Worm (Caenorhabditis elegans) whole organism, L4 larva: ENCODE measurements around the gene R09E10.6.
A peak's percentile ranks its signal among the peaks of the same experiment; 100 is the strongest.

Experiments used
- F49E8.2 ChIP-seq: sonication (generic microtip); optimal IDR thresholded peaks from 2 replicates; lab custom pipeline; 2016; ENCODE audit warnings: missing compliant biosample characterization, mild to moderate bottlenecking, missing genetic modification characterization, borderline replicate concordance
- T20F7.1 ChIP-seq: fragments of 200-800 bp; sonication (Bioruptor generic); optimal IDR thresholded peaks from 2 replicates; lab custom pipeline; 2018; ENCODE audit warnings: mild to moderate bottlenecking, missing genetic modification characterization, missing compliant biosample characterization
- ZK337.2 ChIP-seq: fragments of 200-800 bp; sonication (Bioruptor generic); IDR thresholded peaks from 2 replicates; pipeline ENCODE4 v1.3.6; 2022; ENCODE audit warnings: missing genetic modification reagents, missing genetic modification characterization, missing compliant biosample characterization
- ZK546.5 ChIP-seq, 2 experiments: sonication (generic microtip); optimal IDR thresholded peaks; 2 replicates each; lab custom pipeline; 2017; ENCODE audit warnings: missing biosample characterization in 2 of 2, missing genetic modification characterization in 2 of 2
- ceh-20 ChIP-seq: fragments of 200-800 bp; sonication (Bioruptor generic); IDR thresholded peaks from 2 replicates; pipeline ENCODE4 v1.3.6; 2022; ENCODE audit warnings: missing genetic modification reagents, missing genetic modification characterization, missing compliant biosample characterization
- cey-2 ChIP-seq: sonication (generic microtip); optimal IDR thresholded peaks from 3 replicates; lab custom pipeline; 2017; ENCODE audit warnings: missing genetic modification characterization, mild to moderate bottlenecking, missing compliant biosample characterization, antibody characterized with exemption, borderline replicate concordance; ENCODE audit not compliant: insufficient read depth
- daf-16 ChIP-seq, 3 experiments: sonication (generic microtip); optimal IDR thresholded peaks; 2 replicates each; lab custom pipeline; 2016 to 2017; ENCODE audit warnings: missing genetic modification characterization in 3 of 3, missing genetic modification reagents in 3 of 3, mild to moderate bottlenecking in 2 of 3, missing compliant biosample characterization in 2 of 3, missing biosample characterization in 1 of 3, moderate library complexity in 1 of 3
- dmd-6 ChIP-seq: fragments of 200-800 bp; sonication (Bioruptor generic); IDR thresholded peaks from 2 replicates; pipeline ENCODE4 v1.3.6; 2022; ENCODE audit warnings: missing genetic modification reagents, missing genetic modification characterization, missing compliant biosample characterization
- dmd-9 ChIP-seq: fragments of 200-800 bp; sonication (Bioruptor generic); IDR thresholded peaks from 2 replicates; pipeline ENCODE4 v1.3.6; 2022; ENCODE audit warnings: missing genetic modification reagents, missing genetic modification characterization, missing compliant biosample characterization
- duxl-1 ChIP-seq: sonication (generic microtip); optimal IDR thresholded peaks from 2 replicates; lab custom pipeline; 2016; ENCODE audit warnings: mild to moderate bottlenecking, missing genetic modification characterization, moderate library complexity, missing compliant biosample characterization; ENCODE audit not compliant: poor library complexity
- dve-1 ChIP-seq: sonication (generic microtip); optimal IDR thresholded peaks from 2 replicates; lab custom pipeline; 2017; ENCODE audit warnings: antibody characterized with exemption, mild to moderate bottlenecking, missing genetic modification characterization, missing compliant biosample characterization; ENCODE audit not compliant: insufficient read depth
- egl-43 ChIP-seq: fragments of 200-800 bp; sonication (Bioruptor generic); IDR thresholded peaks from 2 replicates; pipeline ENCODE4 v1.3.6; 2022; ENCODE audit warnings: missing genetic modification reagents, missing genetic modification characterization, missing compliant biosample characterization
- hif-1 ChIP-seq, 2 experiments: sonication (generic microtip); optimal IDR thresholded peaks; 2 replicates each; lab custom pipeline; 2016 to 2017; ENCODE audit warnings: missing compliant biosample characterization in 2 of 2, missing genetic modification characterization in 2 of 2, missing genetic modification reagents in 2 of 2, missing genotype in 2 of 2, mild to moderate bottlenecking in 1 of 2
- hlh-11 ChIP-seq: fragments of 200-800 bp; sonication (Bioruptor generic); optimal IDR thresholded peaks from 2 replicates; lab custom pipeline; 2018; ENCODE audit warnings: mild to moderate bottlenecking, missing genetic modification characterization, missing compliant biosample characterization
- hlh-30 ChIP-seq: sonication (generic microtip); optimal IDR thresholded peaks from 2 replicates; lab custom pipeline; 2017; ENCODE audit warnings: antibody characterized with exemption, mild to moderate bottlenecking, missing genetic modification characterization, missing compliant biosample characterization; ENCODE audit not compliant: insufficient read depth
- lin-1 ChIP-seq: fragments of 200-800 bp; sonication (Bioruptor generic); IDR thresholded peaks from 2 replicates; pipeline ENCODE4 v1.3.6; 2022; ENCODE audit warnings: missing genetic modification reagents, missing genetic modification characterization, missing compliant biosample characterization
- lin-13 ChIP-seq: fragments of 150-350 bp; optimal IDR thresholded peaks from 2 replicates; lab custom pipeline; 2014; ENCODE audit warnings: missing biosample characterization, missing genetic modification reagents, missing genetic modification characterization
- lin-29 ChIP-seq: fragments of 200-800 bp; sonication (Bioruptor generic); IDR thresholded peaks from 2 replicates; pipeline ENCODE4 v1.3.6; 2022; ENCODE audit warnings: missing genetic modification reagents, missing genetic modification characterization, missing compliant biosample characterization
- lsy-2 ChIP-seq, 2 experiments: fragments of 150-350 bp in 1 of 2; sonication (generic microtip) in 1 of 2; optimal IDR thresholded peaks; 2 replicates each; lab custom pipeline; 2014 to 2017; ENCODE audit warnings: missing biosample characterization in 2 of 2, missing genetic modification characterization in 2 of 2
- mdl-1 ChIP-seq, 2 experiments: fragments of 150-350 bp in 1 of 2; sonication (generic microtip) in 1 of 2; optimal IDR thresholded peaks; 2 replicates each; lab custom pipeline; 2014 to 2017; ENCODE audit warnings: missing biosample characterization in 2 of 2, missing genetic modification characterization in 2 of 2
- mep-1 ChIP-seq: fragments of 150-350 bp; sonication (generic microtip); optimal IDR thresholded peaks from 3 replicates; lab custom pipeline; 2014; ENCODE audit warnings: missing biosample characterization, missing genetic modification characterization
- mes-2 ChIP-seq: sonication (generic microtip); optimal IDR thresholded peaks from 2 replicates; lab custom pipeline; 2016; ENCODE audit warnings: missing genotype, mild to moderate bottlenecking, missing genetic modification characterization, missing compliant biosample characterization; ENCODE audit not compliant: poor library complexity, severe bottlenecking
- mxl-3 ChIP-seq: fragments of 200-800 bp; sonication (Bioruptor generic); optimal IDR thresholded peaks from 2 replicates; lab custom pipeline; 2018; ENCODE audit warnings: mild to moderate bottlenecking, missing genetic modification characterization, missing compliant biosample characterization
- nhr-10 ChIP-seq: fragments of 150-350 bp; optimal IDR thresholded peaks from 2 replicates; lab custom pipeline; 2014; ENCODE audit warnings: missing biosample characterization, missing genetic modification characterization
- nhr-11 ChIP-seq: fragments of 150-350 bp; optimal IDR thresholded peaks from 2 replicates; lab custom pipeline; 2014; ENCODE audit warnings: missing biosample characterization, missing genetic modification characterization
- nhr-25 ChIP-seq: sonication (generic microtip); optimal IDR thresholded peaks from 2 replicates; lab custom pipeline; 2017; ENCODE audit warnings: missing genetic modification characterization, mild to moderate bottlenecking, missing compliant biosample characterization, antibody characterized with exemption, moderate library complexity, borderline replicate concordance; ENCODE audit not compliant: insufficient read depth
- nhr-28 ChIP-seq: fragments of 150-350 bp; optimal IDR thresholded peaks from 2 replicates; lab custom pipeline; 2014; ENCODE audit warnings: missing biosample characterization, missing genetic modification characterization
- nhr-48 ChIP-seq: sonication (generic microtip); optimal IDR thresholded peaks from 2 replicates; lab custom pipeline; 2016; ENCODE audit warnings: mild to moderate bottlenecking, missing genetic modification characterization, missing compliant biosample characterization
- nhr-76 ChIP-seq: fragments of 150-350 bp; optimal IDR thresholded peaks from 2 replicates; lab custom pipeline; 2014; ENCODE audit warnings: missing biosample characterization, missing genetic modification characterization
- nhr-77 ChIP-seq: fragments of 150-350 bp; optimal IDR thresholded peaks from 2 replicates; lab custom pipeline; 2014; ENCODE audit warnings: missing biosample characterization, missing genetic modification characterization
- php-3 ChIP-seq: fragments of 200-800 bp; sonication (Bioruptor generic); IDR thresholded peaks from 2 replicates; pipeline ENCODE4 v1.3.6; 2022; ENCODE audit warnings: missing genetic modification reagents, missing genetic modification characterization, missing compliant biosample characterization
- pqm-1 ChIP-seq: sonication (generic microtip); optimal IDR thresholded peaks from 2 replicates; lab custom pipeline; 2017; ENCODE audit warnings: missing biosample characterization, missing genetic modification characterization
- saeg-2 ChIP-seq: fragments of 200-800 bp; sonication (Bioruptor generic); IDR thresholded peaks from 2 replicates; pipeline ENCODE4 v1.3.6; 2022; ENCODE audit warnings: missing genetic modification reagents, missing genetic modification characterization, missing compliant biosample characterization
- snpc-1.2 ChIP-seq: fragments of 200-800 bp; sonication (Bioruptor generic); IDR thresholded peaks from 2 replicates; pipeline ENCODE4 v1.3.6; 2022; ENCODE audit warnings: missing genetic modification reagents, missing genetic modification characterization, missing compliant biosample characterization
- tra-1 ChIP-seq: fragments of 200-800 bp; sonication (Bioruptor generic); IDR thresholded peaks from 2 replicates; pipeline ENCODE4 v1.3.6; 2022; ENCODE audit warnings: missing genetic modification reagents, missing genetic modification characterization, missing compliant biosample characterization
- unc-130 ChIP-seq: sonication (generic microtip); optimal IDR thresholded peaks from 2 replicates; lab custom pipeline; 2016; ENCODE audit warnings: missing genetic modification reagents, missing genetic modification characterization, missing compliant biosample characterization
- unc-62 ChIP-seq, 3 experiments: fragments of 150-350 bp in 1 of 3; sonication (generic microtip); optimal IDR thresholded peaks in 2 of 3; peaks in 1 of 3; 1 replicate in 1 of 3; 2 replicates in 2 of 3; lab custom pipeline; 2014 to 2017; ENCODE audit warnings: missing biosample characterization in 3 of 3, missing genetic modification characterization in 3 of 3, missing genetic modification reagents in 3 of 3, missing genotype in 1 of 3
- zfp-2 ChIP-seq: sonication (generic microtip); optimal IDR thresholded peaks from 2 replicates; lab custom pipeline; 2016; ENCODE audit warnings: mild to moderate bottlenecking, missing genetic modification characterization, missing compliant biosample characterization

R09E10.6 gene

ce11 chrIV:10294030-10294429, at the start of gene R09E10.6:
R09E10.6 (minus strand) TSS chrIV:10294130.
- TF ChIP-seq ZK337.2 (GFP tag; lab: Robert Waterston, UW): no peak

- peak; percentile 86 for TF ChIP-seq ceh-20 (GFP tag; lab: Robert Waterston, UW)
- TF ChIP-seq unc-130 (GFP tag; lab: Kevin White, UChicago): no peak
- peak; percentile 32 for TF ChIP-seq mes-2 (tag; lab: Kevin White, UChicago)
- TF ChIP-seq nhr-77 (tag; lab: Kevin White, UChicago): peak; percentile 82
- peak; percentile 52 for TF ChIP-seq mxl-3
- TF ChIP-seq hlh-30 (tag; lab: Kevin White, UChicago): peak; percentile 60
- peak; percentile 32 for TF ChIP-seq lin-13
- peak; percentile 18 to 51 for TF ChIP-seq lsy-2 (tag; optimal IDR thresholded peaks at IDR 0.05; lab: Kevin White, UChicago)
- no peak for TF ChIP-seq dmd-9 (GFP tag; lab: Robert Waterston, UW)
- peak; percentile 17 for TF ChIP-seq cey-2 (tag; lab: Kevin White, UChicago)
- TF ChIP-seq ZK546.5 (tag; optimal IDR thresholded peaks at IDR 0.05; lab: Kevin White, UChicago): no peak
- no peak for TF ChIP-seq lin-29 (GFP tag; lab: Robert Waterston, UW)
- peak; percentile 88 for TF ChIP-seq dve-1 (tag; lab: Kevin White, UChicago)
- peak in 1 of 2 experiments; percentile 28 for TF ChIP-seq hif-1 (tag; optimal IDR thresholded peaks at IDR 0.05; lab: Kevin White, UChicago)
- peak; percentile 66; the same call in 1 of the 2 replicates for TF ChIP-seq php-3 (GFP tag; lab: Robert Waterston, UW)
- TF ChIP-seq nhr-76: no peak
- no peak for TF ChIP-seq snpc-1.2 (GFP tag; lab: Robert Waterston, UW)
- TF ChIP-seq nhr-25: peak; percentile 93
- no peak for TF ChIP-seq F49E8.2
- TF ChIP-seq mep-1 (tag; lab: Kevin White, UChicago): peak; percentile 72
- TF ChIP-seq duxl-1 (tag; lab: Kevin White, UChicago): no peak
- 0 out of 2 replicates have a peak, but pooled peaks have one; percentile 28 for TF ChIP-seq saeg-2
- TF ChIP-seq tra-1 (GFP tag; lab: Robert Waterston, UW): peak; percentile 47; the same call in 1 of the 2 replicates
- peak in 1 of 2 experiments; percentile 99 for TF ChIP-seq unc-62 (GFP tag; optimal IDR thresholded peaks at IDR 0.05 in 1 of 2; lab: Kevin White, UChicago)
- no peak for TF ChIP-seq unc-62 (tag; optimal IDR thresholded peaks at IDR 0.05; lab: Kevin White, UChicago)
- peak; percentile 86 for TF ChIP-seq hlh-11 (tag; lab: Kevin White, UChicago)
- peak; percentile 51 for TF ChIP-seq T20F7.1 (GFP tag; lab: Kevin White, UChicago)
- TF ChIP-seq nhr-48 (tag; lab: Kevin White, UChicago): peak; percentile 47
- TF ChIP-seq mdl-1 (tag; optimal IDR thresholded peaks at IDR 0.05; lab: Kevin White, UChicago): peak in 1 of 2 experiments; percentile 33
- peak; percentile 67 for TF ChIP-seq nhr-10 (tag; lab: Kevin White, UChicago)
- TF ChIP-seq nhr-11 (tag; lab: Kevin White, UChicago): peak; percentile 94
- TF ChIP-seq egl-43 (GFP tag; lab: Robert Waterston, UW): 0 out of 2 replicates have a peak, but pooled peaks have one; percentile 2
- peak; percentile 90 for TF ChIP-seq pqm-1
- TF ChIP-seq lin-1 (GFP tag; lab: Robert Waterston, UW): 0 out of 2 replicates have a peak, but pooled peaks have one; percentile 46
- peak; percentile 79 for TF ChIP-seq dmd-6
- TF ChIP-seq daf-16 (GFP tag; optimal IDR thresholded peaks at IDR 0.05; lab: Kevin White, UChicago): no peak
- TF ChIP-seq daf-16 (tag; optimal IDR thresholded peaks at IDR 0.05; lab: Kevin White, UChicago): peak; percentile 52
- peak; percentile 96 for TF ChIP-seq nhr-28 (tag; lab: Kevin White, UChicago)
- TF ChIP-seq zfp-2: no peak
Observed at ce11 chrIV:10342361-10342706, 48.4 kb upstream of the R09E10.6 start.
